Worm (Caenorhabditis elegans) whole organism, L1 larva: ENCODE data around the gene irld-61.

Source experiments
- mep-1 ChIP-seq: fragments of 150-350 bp; optimal IDR thresholded peaks from 2 replicates; lab custom pipeline; 2014; ENCODE audit warnings: missing biosample characterization, missing genetic modification characterization
- nhr-12 ChIP-seq: sonication (generic microtip); optimal IDR thresholded peaks from 2 replicates; lab custom pipeline; 2017; ENCODE audit warnings: missing biosample characterization, missing genetic modification characterization
- nhr-237 ChIP-seq: fragments of 150-350 bp; optimal IDR thresholded peaks from 2 replicates; lab custom pipeline; 2014; ENCODE audit warnings: missing biosample characterization, missing genetic modification characterization
- pqm-1 ChIP-seq: sonication (generic microtip); optimal IDR thresholded peaks from 3 replicates; lab custom pipeline; 2017; ENCODE audit warnings: missing biosample characterization, missing genetic modification characterization
- snpc-4 ChIP-seq: fragments of 150-350 bp; optimal IDR thresholded peaks from 2 replicates; lab custom pipeline; 2014; ENCODE audit warnings: missing biosample characterization, missing genetic modification characterization

- TF ChIP-seq nhr-237 (tag; lab: Kevin White, UChicago), result no peak
- no peak for TF ChIP-seq nhr-12
- TF ChIP-seq pqm-1, result no peak
- no peak for TF ChIP-seq mep-1
- no peak for TF ChIP-seq snpc-4
Observed at ce11 chrIII:12755048-12755447, 9.3 kb upstream of the irld-61 start, which contains the start of gene srw-10.
